Fruit fly (Drosophila melanogaster) whole organism: ENCODE data around the gene Gbeta5.

ENCODE experiments used
- EcR ChIP-seq, 2 experiments: fragments of >200 bp; optimal IDR thresholded peaks; 2 replicates each; lab custom pipeline; 2017; ENCODE audit warnings: missing biosample characterization in 2 of 2, missing genetic modification characterization in 2 of 2, missing genetic modification reagents in 2 of 2
- pan ChIP-seq: fragments of >200 bp; optimal IDR thresholded peaks from 2 replicates; lab custom pipeline; 2017

DNA sequence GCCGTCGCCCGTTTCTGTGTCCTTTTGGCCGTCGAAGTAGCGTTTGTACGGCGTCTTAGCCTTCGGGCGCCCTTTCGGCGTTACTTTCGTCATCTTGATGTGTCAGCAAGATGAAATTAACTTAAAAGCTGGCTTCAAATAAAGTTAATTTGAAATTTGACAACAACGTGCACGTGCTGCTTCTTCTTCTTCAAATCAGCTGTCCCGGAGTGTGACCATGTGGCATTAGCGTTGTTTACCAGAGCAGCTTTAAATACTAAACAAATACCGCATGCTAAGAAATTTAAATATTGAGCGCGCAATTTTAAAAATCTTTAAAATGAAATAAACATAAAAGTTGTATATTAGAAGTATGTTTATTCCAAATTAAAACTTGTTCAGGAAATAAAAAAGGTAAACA, 31.1 kb downstream of the Gbeta5 start, which contains the start of gene CG2260:
- no peak for TF ChIP-seq pan (lab: Kevin White, UChicago)
- TF ChIP-seq EcR (GFP tag; optimal IDR thresholded peaks at IDR 0.05; lab: Kevin White, UChicago) = no peak
